Fruit fly (Drosophila melanogaster) whole organism, embryonic: ENCODE data around the gene CG13894.

ENCODE experiments used
- ATbp ChIP-seq: fragments of 200-800 bp; sonication (Bioruptor generic); optimal IDR thresholded peaks from 2 replicates; lab custom pipeline; 2017; ENCODE audit warnings: missing biosample characterization, mild to moderate bottlenecking, missing genetic modification characterization, missing genetic modification reagents
- Aef1 ChIP-seq: fragments of 200-800 bp; sonication (Bioruptor generic); IDR thresholded peaks from 3 replicates; pipeline ENCODE4 v1.3.6; 2022; ENCODE audit warnings: missing biosample characterization, missing genetic modification characterization
- CG10366 ChIP-seq: fragments of 200-800 bp; sonication (Bioruptor generic); IDR thresholded peaks from 2 replicates; pipeline ENCODE4 v1.3.6; 2022; ENCODE audit warnings: missing biosample characterization, missing genetic modification characterization
- CG11560 ChIP-seq: fragments of 200-800 bp; sonication (Bioruptor generic); IDR thresholded peaks from 3 replicates; pipeline ENCODE4 v1.3.6; 2022; ENCODE audit warnings: missing biosample characterization, missing genetic modification characterization
- CG11696 ChIP-seq: fragments of 200-800 bp; sonication (Bioruptor generic); IDR thresholded peaks from 2 replicates; pipeline ENCODE4 v1.3.6; 2022; ENCODE audit warnings: missing biosample characterization, missing genetic modification characterization
- CG13424 ChIP-seq: fragments of 200-800 bp; sonication (Bioruptor generic); optimal IDR thresholded peaks from 2 replicates; lab custom pipeline; 2019; ENCODE audit warnings: missing biosample characterization, mild to moderate bottlenecking, missing genetic modification characterization, moderate library complexity
- CG13775 ChIP-seq: fragments of 200-800 bp; sonication (Bioruptor generic); optimal IDR thresholded peaks from 3 replicates; lab custom pipeline; 2017; ENCODE audit warnings: missing biosample characterization, mild to moderate bottlenecking, missing genetic modification characterization
- CG13894 ChIP-seq: fragments of 200-800 bp; sonication (Bioruptor generic); optimal IDR thresholded peaks from 3 replicates; lab custom pipeline; 2018; ENCODE audit warnings: missing biosample characterization, mild to moderate bottlenecking, missing genetic modification characterization, moderate library complexity
- CG14710 ChIP-seq: fragments of 200-800 bp; sonication (Bioruptor generic); optimal IDR thresholded peaks from 3 replicates; lab custom pipeline; 2019; ENCODE audit warnings: missing biosample characterization, mild to moderate bottlenecking, missing genetic modification characterization, moderate library complexity
- CG15073 ChIP-seq: fragments of 200-800 bp; sonication (Bioruptor generic); optimal IDR thresholded peaks from 2 replicates; lab custom pipeline; 2016; ENCODE audit warnings: missing biosample characterization, missing genetic modification characterization
- CG1647 ChIP-seq: fragments of 200-800 bp; sonication (Bioruptor generic); optimal IDR thresholded peaks from 3 replicates; lab custom pipeline; 2016; ENCODE audit warnings: missing biosample characterization, missing genetic modification characterization
- CG2120 ChIP-seq: fragments of 200-800 bp; sonication (Bioruptor generic); optimal IDR thresholded peaks from 3 replicates; lab custom pipeline; 2016; ENCODE audit warnings: missing biosample characterization, missing genetic modification characterization
- CG2712 ChIP-seq: fragments of 200-800 bp; optimal IDR thresholded peaks from 3 replicates; lab custom pipeline; 2019; ENCODE audit warnings: missing biosample characterization, mild to moderate bottlenecking, missing genetic modification characterization, moderate library complexity
- CG31224 ChIP-seq: fragments of 200-800 bp; sonication (Bioruptor generic); IDR thresholded peaks from 2 replicates; pipeline ENCODE4 v1.3.6; 2022; ENCODE audit warnings: missing biosample characterization, missing genetic modification characterization
- CG4424 ChIP-seq: fragments of 200-800 bp; sonication (Bioruptor generic); optimal IDR thresholded peaks from 3 replicates; lab custom pipeline; 2016; ENCODE audit warnings: missing biosample characterization, missing genetic modification characterization
- CG4854 ChIP-seq: fragments of 200-800 bp; sonication (Bioruptor generic); optimal IDR thresholded peaks from 2 replicates; lab custom pipeline; 2016; ENCODE audit warnings: missing biosample characterization, missing genetic modification characterization, inconsistent platforms
- CG6813 ChIP-seq: fragments of 200-800 bp; sonication (Bioruptor generic); optimal IDR thresholded peaks from 2 replicates; lab custom pipeline; 2017; ENCODE audit warnings: missing biosample characterization, missing genetic modification characterization, mild to moderate bottlenecking, moderate library complexity, missing genetic modification reagents
- CG7372 ChIP-seq: fragments of 200-800 bp; sonication (Bioruptor generic); IDR thresholded peaks from 2 replicates; pipeline ENCODE4 v1.3.6; 2022; ENCODE audit warnings: missing biosample characterization, missing genetic modification characterization
- CG7839 ChIP-seq: fragments of 200-800 bp; sonication (Bioruptor generic); optimal IDR thresholded peaks from 3 replicates; lab custom pipeline; 2018; ENCODE audit warnings: missing biosample characterization, mild to moderate bottlenecking, missing genetic modification characterization, moderate library complexity
- CG8290 ChIP-seq, 3 experiments: fragments of 200-800 bp; sonication (Bioruptor generic); optimal IDR thresholded peaks; 2 replicates each; lab custom pipeline; 2016 to 2019; ENCODE audit warnings: missing biosample characterization in 3 of 3, missing genetic modification characterization in 3 of 3, mild to moderate bottlenecking in 2 of 3, moderate library complexity in 1 of 3
- CoRest ChIP-seq: fragments of 200-800 bp; sonication (Bioruptor generic); optimal IDR thresholded peaks from 3 replicates; lab custom pipeline; 2018; ENCODE audit warnings: missing biosample characterization, mild to moderate bottlenecking, missing genetic modification characterization, moderate library complexity
- Dfd ChIP-seq, 2 experiments: fragments of >200 bp; optimal IDR thresholded peaks; 2 replicates each; lab custom pipeline; 2017; ENCODE audit warnings: missing biosample characterization in 2 of 2, missing genetic modification characterization in 2 of 2
- ERR ChIP-seq: fragments of 200-800 bp; sonication (Bioruptor generic); optimal IDR thresholded peaks from 2 replicates; lab custom pipeline; 2016; ENCODE audit warnings: missing biosample characterization, missing genetic modification characterization
- HHEX ChIP-seq: fragments of 200-800 bp; sonication (Bioruptor generic); optimal IDR thresholded peaks from 3 replicates; lab custom pipeline; 2017; ENCODE audit warnings: missing biosample characterization, mild to moderate bottlenecking, missing genetic modification characterization, missing genetic modification reagents
- Hey ChIP-seq: fragments of 200-800 bp; sonication (Bioruptor generic); optimal IDR thresholded peaks from 3 replicates; lab custom pipeline; 2018; ENCODE audit warnings: missing biosample characterization, mild to moderate bottlenecking, missing genetic modification characterization
- MESR4 ChIP-seq: fragments of 200-800 bp; sonication (Bioruptor generic); optimal IDR thresholded peaks from 2 replicates; lab custom pipeline; 2018; ENCODE audit warnings: missing biosample characterization, mild to moderate bottlenecking, missing genetic modification characterization, moderate library complexity
- Myb ChIP-seq: fragments of 200-800 bp; sonication (Bioruptor generic); optimal IDR thresholded peaks from 2 replicates; lab custom pipeline; 2016; ENCODE audit warnings: missing biosample characterization, missing genetic modification characterization
- PHDP ChIP-seq: fragments of 200-800 bp; sonication (Bioruptor generic); optimal IDR thresholded peaks from 3 replicates; lab custom pipeline; 2018; ENCODE audit warnings: missing biosample characterization, mild to moderate bottlenecking, missing genetic modification characterization, moderate library complexity
- Ptx1 ChIP-seq: fragments of 200-800 bp; sonication (Bioruptor generic); IDR thresholded peaks from 2 replicates; pipeline ENCODE4 v1.3.6; 2022; ENCODE audit warnings: missing biosample characterization, missing genetic modification characterization
- Ssrp ChIP-seq: fragments of 200-800 bp; sonication (Bioruptor generic); optimal IDR thresholded peaks from 2 replicates; lab custom pipeline; 2018; ENCODE audit warnings: missing biosample characterization, mild to moderate bottlenecking, missing genetic modification characterization, moderate library complexity
- Stat92E ChIP-seq, 3 experiments: fragments of >200 bp in 2 of 3; fragments of 200-800 bp in 1 of 3; sonication (Bioruptor generic) in 1 of 3; optimal IDR thresholded peaks; 2 replicates each; lab custom pipeline; 2017 to 2019; ENCODE audit warnings: missing biosample characterization in 3 of 3, missing genetic modification characterization in 3 of 3, mild to moderate bottlenecking in 1 of 3, moderate library complexity in 1 of 3
- cad ChIP-seq: fragments of >200 bp; optimal IDR thresholded peaks from 2 replicates; lab custom pipeline; 2017; ENCODE audit warnings: missing biosample characterization, missing genetic modification characterization
- chinmo ChIP-seq: fragments of 200-800 bp; sonication (Bioruptor generic); IDR thresholded peaks from 4 replicates; pipeline ENCODE4 v1.3.6; 2022; ENCODE audit warnings: missing biosample characterization, missing genetic modification characterization; ENCODE audit not compliant: partially characterized antibody
- ci ChIP-seq: fragments of 200-800 bp; sonication (Bioruptor generic); IDR thresholded peaks from 3 replicates; pipeline ENCODE4 v1.3.6; 2022; ENCODE audit warnings: missing biosample characterization, missing genetic modification characterization
- dimm ChIP-seq: fragments of 200-800 bp; sonication (Bioruptor generic); IDR thresholded peaks from 2 replicates; pipeline ENCODE4 v1.3.6; 2022; ENCODE audit warnings: missing biosample characterization, missing genetic modification characterization
- eve ChIP-seq, 2 experiments: fragments of >200 bp; optimal IDR thresholded peaks; 2 replicates each; lab custom pipeline; 2017; ENCODE audit warnings: missing biosample characterization in 2 of 2, missing genetic modification characterization in 2 of 2
- insv ChIP-seq, 2 experiments: fragments of 200-800 bp; sonication (Bioruptor generic); optimal IDR thresholded peaks; 3 replicates each; lab custom pipeline; 2016 to 2018; ENCODE audit warnings: missing biosample characterization in 2 of 2, missing genetic modification characterization in 2 of 2
- jumu ChIP-seq: fragments of 200-800 bp; sonication (Bioruptor generic); optimal IDR thresholded peaks from 3 replicates; lab custom pipeline; 2016; ENCODE audit warnings: missing biosample characterization, missing genetic modification characterization
- nmo ChIP-seq: fragments of 200-800 bp; sonication (Bioruptor generic); optimal IDR thresholded peaks from 2 replicates; lab custom pipeline; 2018; ENCODE audit warnings: missing biosample characterization, mild to moderate bottlenecking, missing genetic modification characterization, moderate library complexity
- odd ChIP-seq: fragments of 200-800 bp; sonication (Bioruptor generic); optimal IDR thresholded peaks from 2 replicates; lab custom pipeline; 2017; ENCODE audit warnings: missing biosample characterization, mild to moderate bottlenecking, missing genetic modification characterization
- onecut ChIP-seq: fragments of 200-800 bp; sonication (Bioruptor generic); IDR thresholded peaks from 2 replicates; pipeline ENCODE4 v1.3.6; 2022; ENCODE audit warnings: missing biosample characterization, missing genetic modification characterization
- phol ChIP-seq: fragments of 200-800 bp; sonication (Bioruptor generic); optimal IDR thresholded peaks from 3 replicates; lab custom pipeline; 2018; ENCODE audit warnings: missing biosample characterization, mild to moderate bottlenecking, missing genetic modification characterization, moderate library complexity
- sc ChIP-seq, 3 experiments: fragments of >200 bp in 2 of 3; fragments of 200-800 bp in 1 of 3; sonication (Bioruptor generic) in 1 of 3; optimal IDR thresholded peaks; 2 replicates in 2 of 3; 3 replicates in 1 of 3; lab custom pipeline; 2017; ENCODE audit warnings: mild to moderate bottlenecking in 1 of 3, missing biosample characterization in 1 of 3, missing genetic modification characterization in 1 of 3, missing genetic modification reagents in 1 of 3
- slou ChIP-seq: fragments of 200-800 bp; sonication (Bioruptor generic); optimal IDR thresholded peaks from 3 replicates; lab custom pipeline; 2016; ENCODE audit warnings: missing biosample characterization, missing genetic modification characterization
- sna ChIP-seq: fragments of 200-800 bp; sonication (Bioruptor generic); IDR thresholded peaks from 2 replicates; pipeline ENCODE4 v1.3.6; 2022; ENCODE audit warnings: missing biosample characterization, missing genetic modification characterization; ENCODE audit not compliant: partially characterized antibody
- sqz ChIP-seq: fragments of 200-800 bp; sonication (Bioruptor generic); optimal IDR thresholded peaks from 3 replicates; lab custom pipeline; 2018; ENCODE audit warnings: missing biosample characterization, mild to moderate bottlenecking, missing genetic modification characterization
- sr ChIP-seq: fragments of 200-800 bp; sonication (Bioruptor generic); IDR thresholded peaks from 3 replicates; pipeline ENCODE4 v1.3.6; 2022; ENCODE audit warnings: missing biosample characterization, missing genetic modification characterization
- vfl ChIP-seq: fragments of 200-800 bp; sonication (Bioruptor generic); optimal IDR thresholded peaks from 2 replicates; lab custom pipeline; 2016; ENCODE audit warnings: missing biosample characterization, missing genetic modification characterization

CG13894 gene

DNA sequence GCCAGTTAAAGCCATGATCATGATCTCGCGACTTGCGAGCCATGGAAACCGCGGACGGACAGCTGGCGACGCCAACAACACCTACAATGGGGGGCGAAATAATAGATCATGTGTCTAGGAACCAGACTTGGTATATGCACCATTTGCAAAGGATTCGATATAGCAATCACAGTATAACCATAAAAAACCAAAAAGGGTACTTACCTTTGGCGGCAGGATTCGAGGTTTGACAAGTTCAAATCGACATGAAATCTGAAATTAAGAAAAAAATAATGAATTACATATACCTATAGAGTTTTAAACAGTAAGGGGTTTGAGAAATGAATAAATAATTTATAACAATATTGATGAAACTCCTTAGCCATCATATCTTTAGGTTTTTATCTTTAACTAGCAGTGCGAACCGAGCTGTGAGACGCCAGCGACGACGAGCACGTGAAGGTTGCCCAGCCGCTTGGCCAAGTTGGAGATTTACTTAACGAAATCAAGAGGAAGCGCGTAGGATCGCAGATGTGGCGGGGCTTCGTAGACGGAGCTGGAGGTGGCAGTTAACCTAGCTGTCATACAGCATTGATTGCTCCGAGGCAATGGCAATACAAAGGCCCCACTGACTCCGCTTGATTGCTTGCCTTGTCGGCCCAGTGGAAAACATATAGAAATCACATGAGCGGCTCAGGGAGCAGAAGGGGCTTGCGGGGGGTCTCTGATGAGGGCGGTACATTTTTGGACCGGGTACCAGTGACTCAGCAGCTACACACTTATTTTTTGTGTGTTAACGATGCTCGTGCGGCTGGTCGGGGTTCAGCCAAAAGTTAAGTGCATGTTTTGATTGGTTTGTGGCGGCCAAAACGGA lies 35.1 kb upstream of the CG13894 start (continued):
- TF ChIP-seq CG8290 (GFP tag; optimal IDR thresholded peaks at IDR 0.05; lab: Kevin White, UChicago) (no peak), CG8290 (tag; optimal IDR thresholded peaks at IDR 0.05; lab: Kevin White, UChicago) (no peak), CG7839 (tag; lab: Kevin White, UChicago) (peak; percentile 58), eve (GFP tag; optimal IDR thresholded peaks at IDR 0.05; lab: Kevin White, UChicago) (peak in 1 of 2 experiments; percentile 45), sqz (GFP tag; lab: Kevin White, UChicago) (no peak), CG6813 (GFP tag; lab: Kevin White, UChicago) (no peak), CG10366 (GFP tag; lab: Robert Waterston, UW) (no peak), CG1647 (no peak), CG7372 (GFP tag; lab: Robert Waterston, UW) (peak; percentile 36; the same call in 1 of the 2 replicates), CG4854 (GFP tag; lab: Kevin White, UChicago) (no peak), CG31224 (GFP tag; lab: Robert Waterston, UW) (no peak), slou (no peak), CG15073 (GFP tag; lab: Kevin White, UChicago) (no peak), Ptx1 (GFP tag; lab: Robert Waterston, UW) (peak; percentile 31; the same call in 1 of the 2 replicates), PHDP (tag; lab: Kevin White, UChicago) (peak; percentile 3), sna (GFP tag; lab: Robert Waterston, UW) (no peak), Ssrp (tag; lab: Kevin White, UChicago) (peak; percentile 1), onecut (peak; percentile 34), insv (GFP tag; optimal IDR thresholded peaks at IDR 0.05; lab: Kevin White, UChicago) (no peak), CG13894 (tag; lab: Kevin White, UChicago) (peak; percentile 67), Hey (tag; lab: Kevin White, UChicago) (no peak), CoRest (tag; lab: Kevin White, UChicago) (peak; percentile 45), CG4424 (GFP tag; lab: Kevin White, UChicago) (peak; percentile 50), Aef1 (GFP tag; lab: Robert Waterston, UW) (no peak), Dfd (GFP tag; optimal IDR thresholded peaks at IDR 0.05; lab: Kevin White, UChicago) (no peak), odd (GFP tag; lab: Kevin White, UChicago) (no peak), CG13775 (GFP tag; lab: Kevin White, UChicago) (no peak), CG2120 (GFP tag; lab: Kevin White, UChicago) (peak; percentile 15), Myb (GFP tag; lab: Kevin White, UChicago) (no peak), jumu (GFP tag; lab: Kevin White, UChicago) (no peak), CG2712 (tag; lab: Kevin White, UChicago) (peak; percentile 44), CG13424 (tag; lab: Kevin White, UChicago) (peak; percentile 20), sc (optimal IDR thresholded peaks at IDR 0.05; lab: Kevin White, UChicago) (no peak), sc (GFP tag; optimal IDR thresholded peaks at IDR 0.05; lab: Kevin White, UChicago) (no peak), chinmo (0 out of 4 replicates have a peak, but pooled peaks have one; percentile 60), ci (GFP tag; lab: Robert Waterston, UW) (no peak), nmo (GFP tag; lab: Kevin White, UChicago) (peak; percentile 36), ERR (no peak), CG14710 (tag; lab: Kevin White, UChicago) (no peak), CG11560 (no peak), cad (GFP tag; lab: Kevin White, UChicago) (no peak), sr (GFP tag; lab: Robert Waterston, UW) (no peak), Stat92E (GFP tag; optimal IDR thresholded peaks at IDR 0.05; lab: Kevin White, UChicago) (no peak), dimm (GFP tag; lab: Robert Waterston, UW) (no peak), ATbp (GFP tag; lab: Kevin White, UChicago) (peak; percentile 43), CG11696 (GFP tag; lab: Robert Waterston, UW) (no peak), vfl (GFP tag; lab: Kevin White, UChicago) (no peak), MESR4 (GFP tag; lab: Kevin White, UChicago) (no peak), phol (peak; percentile 24), HHEX (peak; percentile 36)
